Fruit fly (Drosophila melanogaster): ENCODE data around the gene CG12123.

- TF ChIP-seq CG8478 (optimal IDR thresholded peaks at IDR 0.05) (no peak), CTCF (optimal IDR thresholded peaks at IDR 0.05) (no peak)
Measured at dm6 chrX:8436656-8437284, 5.4 kb downstream of the CG12123 start, which contains the start of gene CG1440.

Data from S2 (cell line).